Fruit fly (Drosophila melanogaster): ENCODE results near the gene PH4alphaEFB.
A peak's percentile ranks its signal among the peaks of the same experiment; 100 is the strongest.

PH4alphaEFB gene

DNA sequence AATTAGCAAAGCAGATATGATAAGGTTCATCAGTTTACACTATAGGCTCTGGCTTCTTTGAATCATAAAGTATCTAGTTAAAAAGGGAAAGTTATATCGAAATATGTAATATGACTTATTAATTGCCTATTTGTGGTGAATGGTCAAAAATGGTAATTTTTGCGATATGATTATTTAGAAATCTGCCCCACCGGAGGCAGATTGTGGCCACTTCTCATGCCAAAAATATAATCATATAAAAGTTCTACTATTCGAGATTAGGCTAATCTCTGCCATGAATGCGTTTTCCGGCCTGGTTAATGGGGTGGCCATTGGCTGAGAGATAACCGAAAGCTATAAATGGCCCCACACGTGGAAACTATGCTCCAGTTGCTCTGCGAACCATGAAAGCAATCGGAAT, 37.4 kb upstream of the PH4alphaEFB start, which contains the start of gene CG15533:
CG15533 (plus strand) TSS at position 362 of the 400 bp plus-strand sequence.
- TF ChIP-seq CG34406 (GFP tag; optimal IDR thresholded peaks at IDR 0.05) (no peak), lz (GFP tag; optimal IDR thresholded peaks at IDR 0.05) (no peak), Blimp-1 (GFP tag; optimal IDR thresholded peaks at IDR 0.05) (no peak), CG6808 (GFP tag; optimal IDR thresholded peaks at IDR 0.05) (no peak), Sox14 (GFP tag; optimal IDR thresholded peaks at IDR 0.05) (no peak), pdm3 (GFP tag; optimal IDR thresholded peaks at IDR 0.05) (no peak), eg (GFP tag; IDR thresholded peaks at IDR 0.05) (no peak), salr (GFP tag; optimal IDR thresholded peaks at IDR 0.05) (no peak), net (GFP tag; optimal IDR thresholded peaks at IDR 0.05) (no peak), spab (GFP tag; optimal IDR thresholded peaks at IDR 0.05) (no peak), CG10631 (GFP tag; optimal IDR thresholded peaks at IDR 0.05) (no peak), CG8319 (GFP tag; optimal IDR thresholded peaks at IDR 0.05) (no peak), Sox102F (GFP tag; optimal IDR thresholded peaks at IDR 0.05) (no peak), CG3032 (tag; optimal IDR thresholded peaks at IDR 0.05) (no peak)

DNA sequence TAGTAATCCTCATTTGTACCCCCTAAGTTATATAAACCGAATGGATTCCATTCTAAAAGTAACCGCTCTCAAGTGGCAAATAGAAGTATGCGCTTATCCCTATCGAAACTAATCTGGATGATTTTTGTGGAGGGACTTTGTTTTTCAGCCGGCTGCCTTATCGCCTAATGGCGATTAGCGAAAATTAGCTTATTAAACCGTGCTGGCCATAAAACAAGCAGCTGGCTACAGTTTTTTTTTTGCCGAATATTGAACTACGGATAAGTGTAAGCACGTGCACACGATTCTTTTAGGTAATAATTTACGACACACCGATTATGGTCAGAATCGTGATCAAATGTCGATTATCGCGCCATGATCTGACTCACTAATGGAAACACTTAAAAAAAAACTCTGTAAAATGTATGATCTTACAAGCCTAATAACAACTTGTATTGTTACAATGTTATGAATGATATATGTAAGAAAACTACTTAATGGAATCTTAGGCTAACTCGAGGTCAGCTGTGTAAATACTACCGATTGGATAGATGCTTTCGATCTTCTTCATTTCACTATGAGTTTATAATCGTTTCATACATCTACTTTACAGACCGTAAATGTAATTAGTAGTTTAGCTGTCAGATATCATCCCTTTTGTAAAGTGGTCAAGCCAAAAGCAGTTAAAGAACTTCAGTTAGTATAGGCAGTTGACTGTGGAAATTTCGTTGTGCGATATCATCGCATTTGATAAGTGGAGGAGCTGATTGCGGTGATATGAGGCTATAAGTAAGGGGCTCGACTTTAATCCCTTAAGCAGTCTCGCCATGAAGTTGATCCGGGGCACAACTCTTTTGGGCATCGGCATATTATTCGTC, 34.4 kb upstream of the PH4alphaEFB start, which contains the start of gene CG15534:
CG15534 (plus strand) TSS at position 807 of the 857 bp plus-strand sequence.
- TF ChIP-seq vri (GFP tag; optimal IDR thresholded peaks at IDR 0.05), result peak; percentile 24
- no peak for TF ChIP-seq CG32006 (GFP tag; optimal IDR thresholded peaks at IDR 0.05)

DNA sequence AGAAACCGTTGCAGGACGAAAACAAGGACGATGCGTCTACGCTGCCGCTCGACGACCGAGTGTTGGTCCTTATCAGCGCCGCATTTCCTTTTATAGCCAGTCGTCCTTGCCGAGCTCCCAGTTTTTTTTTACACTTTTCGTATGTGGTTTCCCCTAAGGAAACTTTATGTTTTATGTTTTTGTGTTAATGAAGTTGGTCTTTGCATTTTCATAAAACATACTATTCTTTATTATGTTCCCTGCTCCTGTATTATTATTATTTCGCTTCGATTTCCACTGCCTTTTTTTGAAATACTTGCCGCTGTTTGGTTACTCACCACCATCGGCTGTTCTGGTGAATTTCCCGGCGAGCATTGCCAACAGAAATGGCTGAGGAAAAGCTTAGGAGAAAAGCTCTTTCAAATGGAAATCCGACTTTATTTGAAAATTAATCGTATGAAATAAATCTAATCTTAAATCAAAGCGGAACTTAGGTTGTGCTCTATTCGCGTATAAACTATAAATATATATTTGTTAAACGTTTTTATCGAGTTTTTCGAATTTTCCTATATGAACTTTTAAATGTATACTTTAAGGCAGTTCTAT, 22.2 kb upstream of the PH4alphaEFB start, which contains the start of gene CG15537:
CG15537 (minus strand) TSS at position 51 of the 585 bp plus-strand sequence.
- TF ChIP-seq Lpt (GFP tag; optimal IDR thresholded peaks at IDR 0.05), result no peak
- TF ChIP-seq CG6808 (GFP tag; optimal IDR thresholded peaks at IDR 0.05), result no peak
- peak; percentile 17 for TF ChIP-seq svp (GFP tag)

DNA sequence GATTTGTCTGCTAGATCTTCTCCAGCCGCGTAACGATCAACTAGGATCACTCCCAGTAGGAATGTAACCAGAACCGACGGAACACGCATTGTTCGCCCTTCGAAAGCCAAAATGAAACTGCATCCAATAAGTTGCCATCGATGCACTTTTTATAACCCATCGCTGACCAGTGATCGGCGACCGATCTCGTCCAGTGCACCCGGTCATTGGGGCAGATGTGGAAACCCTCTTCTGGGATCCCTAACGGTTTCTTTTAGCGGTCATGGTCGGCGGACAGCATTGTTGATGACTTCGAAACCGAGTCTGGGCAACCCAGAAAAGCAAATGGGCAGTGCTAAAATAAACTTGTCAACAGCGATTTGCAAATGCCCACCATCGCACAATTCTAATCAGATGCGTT, 20.9 kb upstream of the PH4alphaEFB start, which contains the start of gene Osi23:
Osi23 (minus strand) TSS at position 101 of the 400 bp plus-strand sequence.
- TF ChIP-seq acj6 (GFP tag; optimal IDR thresholded peaks at IDR 0.05) (no peak), CG15336 (GFP tag; IDR thresholded peaks at IDR 0.05) (no peak), Hr38 (GFP tag; optimal IDR thresholded peaks at IDR 0.05) (no peak), Sox14 (GFP tag; optimal IDR thresholded peaks at IDR 0.05) (no peak), Hr39 (GFP tag; optimal IDR thresholded peaks at IDR 0.05) (no peak), Met (GFP tag; optimal IDR thresholded peaks at IDR 0.05) (no peak), Smox (GFP tag; optimal IDR thresholded peaks at IDR 0.05) (no peak), Hr4 (GFP tag; optimal IDR thresholded peaks at IDR 0.05) (no peak), Eip93F (GFP tag; optimal IDR thresholded peaks at IDR 0.05) (no peak), spab (GFP tag; optimal IDR thresholded peaks at IDR 0.05) (no peak), lz (GFP tag; optimal IDR thresholded peaks at IDR 0.05) (no peak), net (GFP tag; optimal IDR thresholded peaks at IDR 0.05) (no peak), CG16779 (tag; optimal IDR thresholded peaks at IDR 0.05) (no peak), CG34406 (GFP tag; optimal IDR thresholded peaks at IDR 0.05) (no peak)

DNA sequence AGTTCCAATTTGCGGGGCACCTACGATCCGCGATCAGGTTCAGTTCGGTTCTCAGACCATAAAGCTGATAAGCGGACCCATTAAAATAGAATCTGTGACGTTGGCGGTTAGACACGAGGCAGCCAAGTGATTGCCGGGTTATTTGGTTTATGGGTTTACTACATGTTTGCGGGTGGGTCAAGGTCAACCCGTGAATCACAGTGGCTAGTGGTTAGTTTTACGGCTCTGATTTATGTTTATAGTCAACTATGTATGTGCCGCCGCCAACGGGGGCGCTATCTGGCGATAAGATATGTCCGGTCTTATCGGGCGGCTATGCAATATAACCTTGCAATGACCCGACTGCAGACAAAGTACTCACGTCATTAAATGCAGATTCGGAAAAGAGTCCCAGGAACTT, 16.4 kb upstream of the PH4alphaEFB start:
- TF ChIP-seq acj6 (GFP tag; optimal IDR thresholded peaks at IDR 0.05), result no peak
- TF ChIP-seq Blimp-1 (GFP tag; optimal IDR thresholded peaks at IDR 0.05), result no peak
- no peak for TF ChIP-seq Eip75B (GFP tag; optimal IDR thresholded peaks at IDR 0.05)
- TF ChIP-seq svp (GFP tag), result peak; percentile 83
- no peak for TF ChIP-seq Hr39 (GFP tag; optimal IDR thresholded peaks at IDR 0.05)
- no peak for TF ChIP-seq CG6808 (GFP tag; optimal IDR thresholded peaks at IDR 0.05)
- TF ChIP-seq Lpt (GFP tag; optimal IDR thresholded peaks at IDR 0.05), result no peak
- no peak for TF ChIP-seq CG10669 (GFP tag; optimal IDR thresholded peaks at IDR 0.05)

Measured in whole organism, prepupa.